Fruit fly (Drosophila melanogaster) whole organism, embryonic: ENCODE measurements around the gene Sec10.

Experiments used
- CG10147 ChIP-seq: fragments of 200-800 bp; sonication (Bioruptor generic); optimal IDR thresholded peaks from 2 replicates; lab custom pipeline; 2019; ENCODE audit warnings: missing biosample characterization, mild to moderate bottlenecking, missing genetic modification characterization, moderate library complexity
- CG1024 ChIP-seq: fragments of 200-800 bp; sonication (Bioruptor generic); IDR thresholded peaks from 2 replicates; pipeline ENCODE4 v1.3.6; 2022; ENCODE audit warnings: missing biosample characterization, missing genetic modification characterization
- CG10431 ChIP-seq: fragments of 200-800 bp; sonication (Bioruptor generic); optimal IDR thresholded peaks from 3 replicates; lab custom pipeline; 2018; ENCODE audit warnings: missing biosample characterization, mild to moderate bottlenecking, missing genetic modification characterization
- CG10959 ChIP-seq: fragments of 200-800 bp; sonication (Bioruptor generic); IDR thresholded peaks from 2 replicates; pipeline ENCODE4 v1.3.6; 2022; ENCODE audit warnings: missing biosample characterization, missing genetic modification characterization
- CG11695 ChIP-seq: fragments of 200-800 bp; sonication (Bioruptor generic); IDR thresholded peaks from 3 replicates; pipeline ENCODE4 v1.3.6; 2022; ENCODE audit warnings: missing biosample characterization, missing genetic modification characterization
- CG12659 ChIP-seq: fragments of 200-800 bp; sonication (Bioruptor generic); optimal IDR thresholded peaks from 3 replicates; lab custom pipeline; 2017; ENCODE audit warnings: mild to moderate bottlenecking, missing biosample characterization, missing genetic modification reagents, missing genetic modification characterization
- CG13123 ChIP-seq: fragments of 200-800 bp; sonication (Bioruptor generic); optimal IDR thresholded peaks from 2 replicates; lab custom pipeline; 2016; ENCODE audit warnings: missing biosample characterization, missing genetic modification characterization
- CG13424 ChIP-seq: fragments of 200-800 bp; sonication (Bioruptor generic); optimal IDR thresholded peaks from 2 replicates; lab custom pipeline; 2019; ENCODE audit warnings: missing biosample characterization, mild to moderate bottlenecking, missing genetic modification characterization, moderate library complexity
- CG1529 ChIP-seq: fragments of 200-800 bp; sonication (Bioruptor generic); optimal IDR thresholded peaks from 3 replicates; lab custom pipeline; 2018; ENCODE audit warnings: missing biosample characterization, missing genetic modification characterization
- CG15514 ChIP-seq: fragments of 200-800 bp; sonication (Bioruptor generic); optimal IDR thresholded peaks from 3 replicates; lab custom pipeline; 2017; ENCODE audit warnings: missing biosample characterization, missing genetic modification characterization, mild to moderate bottlenecking, moderate library complexity, missing genetic modification reagents
- CG15601 ChIP-seq: fragments of 200-800 bp; sonication (Bioruptor generic); optimal IDR thresholded peaks from 3 replicates; lab custom pipeline; 2019; ENCODE audit warnings: missing biosample characterization, mild to moderate bottlenecking, missing genetic modification characterization, moderate library complexity
- CG2875 ChIP-seq: fragments of 200-800 bp; sonication (Bioruptor generic); optimal IDR thresholded peaks from 2 replicates; lab custom pipeline; 2017; ENCODE audit warnings: missing biosample characterization, mild to moderate bottlenecking, missing genetic modification characterization, missing genetic modification reagents
- CG2889 ChIP-seq: fragments of 200-800 bp; sonication (Bioruptor generic); IDR thresholded peaks from 3 replicates; pipeline ENCODE4 v1.3.6; 2022; ENCODE audit warnings: missing biosample characterization, missing genetic modification characterization
- CG34422 ChIP-seq: fragments of 200-800 bp; sonication (Bioruptor generic); IDR thresholded peaks from 3 replicates; pipeline ENCODE4 v1.3.6; 2022; ENCODE audit warnings: missing biosample characterization, missing genetic modification characterization
- CG6654 ChIP-seq: fragments of 200-800 bp; sonication (Bioruptor generic); optimal IDR thresholded peaks from 2 replicates; lab custom pipeline; 2017; ENCODE audit warnings: missing biosample characterization, mild to moderate bottlenecking, missing genetic modification characterization
- CG8089 ChIP-seq: fragments of 200-800 bp; sonication (Bioruptor generic); optimal IDR thresholded peaks from 3 replicates; lab custom pipeline; 2016; ENCODE audit warnings: missing biosample characterization, missing genetic modification characterization
- CG9437 ChIP-seq: fragments of 200-800 bp; sonication (Bioruptor generic); optimal IDR thresholded peaks from 2 replicates; lab custom pipeline; 2018; ENCODE audit warnings: missing biosample characterization, mild to moderate bottlenecking, missing genetic modification characterization
- CG9727 ChIP-seq: fragments of 200-800 bp; sonication (Bioruptor generic); optimal IDR thresholded peaks from 3 replicates; lab custom pipeline; 2017; ENCODE audit warnings: missing biosample characterization, mild to moderate bottlenecking, missing genetic modification characterization
- E2f2 ChIP-seq: fragments of 200-800 bp; sonication (Bioruptor generic); IDR thresholded peaks from 2 replicates; pipeline ENCODE4 v1.3.6; 2022; ENCODE audit warnings: missing biosample characterization, missing genetic modification characterization
- HmgD ChIP-seq: fragments of 200-800 bp; sonication (Bioruptor generic); optimal IDR thresholded peaks from 3 replicates; lab custom pipeline; 2016; ENCODE audit warnings: missing biosample characterization, missing genetic modification characterization
- Lhr ChIP-seq: fragments of 200-800 bp; sonication (Bioruptor generic); optimal IDR thresholded peaks from 3 replicates; lab custom pipeline; 2017; ENCODE audit warnings: mild to moderate bottlenecking, missing biosample characterization, missing genetic modification reagents, missing genetic modification characterization
- Med ChIP-seq: fragments of 200-800 bp; sonication (Bioruptor generic); peaks from one replicate; lab custom pipeline; 2016; ENCODE audit warnings: missing biosample characterization, missing genetic modification characterization, mild to moderate bottlenecking, inconsistent platforms, moderate library complexity
- Mes4 ChIP-seq: fragments of 200-800 bp; sonication (Bioruptor generic); optimal IDR thresholded peaks from 2 replicates; lab custom pipeline; 2016; ENCODE audit warnings: missing biosample characterization, missing genetic modification characterization
- Oli ChIP-seq: fragments of 200-800 bp; sonication (Bioruptor generic); optimal IDR thresholded peaks from 2 replicates; lab custom pipeline; 2018; ENCODE audit warnings: missing biosample characterization, mild to moderate bottlenecking, missing genetic modification characterization, moderate library complexity
- Pdp1 ChIP-seq, 2 experiments: fragments of 200-800 bp; sonication (Bioruptor generic); optimal IDR thresholded peaks; 3 replicates each; lab custom pipeline; 2016; ENCODE audit warnings: missing biosample characterization in 2 of 2, missing genetic modification characterization in 2 of 2, mild to moderate bottlenecking in 1 of 2, moderate library complexity in 1 of 2
- Scr ChIP-seq: fragments of 200-800 bp; sonication (Bioruptor generic); IDR thresholded peaks from 2 replicates; pipeline ENCODE4 v1.3.6; 2022; ENCODE audit warnings: missing biosample characterization, missing genetic modification characterization; ENCODE audit not compliant: partially characterized antibody
- Sry-β ChIP-seq: fragments of 200-800 bp; sonication (Bioruptor generic); optimal IDR thresholded peaks from 2 replicates; lab custom pipeline; 2018; ENCODE audit warnings: missing biosample characterization, mild to moderate bottlenecking, missing genetic modification characterization, moderate library complexity
- Ssrp ChIP-seq: fragments of 200-800 bp; sonication (Bioruptor generic); optimal IDR thresholded peaks from 2 replicates; lab custom pipeline; 2018; ENCODE audit warnings: missing biosample characterization, mild to moderate bottlenecking, missing genetic modification characterization, moderate library complexity
- az2 ChIP-seq: fragments of 200-800 bp; sonication (Bioruptor generic); optimal IDR thresholded peaks from 3 replicates; lab custom pipeline; 2016; ENCODE audit warnings: missing biosample characterization, missing genetic modification characterization
- bowl ChIP-seq: fragments of 200-800 bp; sonication (Bioruptor generic); IDR thresholded peaks from 2 replicates; pipeline ENCODE4 v1.3.6; 2022; ENCODE audit warnings: missing biosample characterization, missing genetic modification characterization
- bsh ChIP-seq, 2 experiments: fragments of 200-800 bp; sonication (Bioruptor generic); optimal IDR thresholded peaks; 2 replicates each; lab custom pipeline; 2017 to 2018; ENCODE audit warnings: mild to moderate bottlenecking in 2 of 2, missing biosample characterization in 2 of 2, missing genetic modification characterization in 2 of 2, moderate library complexity in 1 of 2
- btn ChIP-seq: fragments of 200-800 bp; sonication (Bioruptor generic); optimal IDR thresholded peaks from 2 replicates; lab custom pipeline; 2016; ENCODE audit warnings: missing biosample characterization, missing genetic modification characterization
- chm ChIP-seq: fragments of 200-800 bp; sonication (Bioruptor generic); IDR thresholded peaks from 2 replicates; pipeline ENCODE4 v1.3.6; 2022; ENCODE audit warnings: missing biosample characterization, missing genetic modification characterization
- croc ChIP-seq: fragments of 200-800 bp; sonication (Bioruptor generic); conservative IDR thresholded peaks from 3 replicates; pipeline ENCODE4 v1.3.6; 2022; ENCODE audit warnings: missing biosample characterization, missing genetic modification characterization
- cwo ChIP-seq: fragments of 200-800 bp; sonication (Bioruptor generic); optimal IDR thresholded peaks from 3 replicates; lab custom pipeline; 2017; ENCODE audit warnings: missing biosample characterization, missing genetic modification characterization, mild to moderate bottlenecking, moderate library complexity, missing genetic modification reagents
- ems ChIP-seq: fragments of 200-800 bp; sonication (Bioruptor generic); optimal IDR thresholded peaks from 3 replicates; lab custom pipeline; 2016; ENCODE audit warnings: missing biosample characterization, missing genetic modification characterization
- gce ChIP-seq: fragments of 200-800 bp; sonication (Bioruptor generic); IDR thresholded peaks from 3 replicates; pipeline ENCODE4 v1.3.6; 2022; ENCODE audit warnings: missing biosample characterization, missing genetic modification characterization
- gfzf ChIP-seq: fragments of 200-800 bp; sonication (Bioruptor generic); optimal IDR thresholded peaks from 2 replicates; lab custom pipeline; 2016; ENCODE audit warnings: missing biosample characterization, mild to moderate bottlenecking, missing genetic modification characterization, moderate library complexity
- gsb-n ChIP-seq: fragments of 200-800 bp; sonication (Bioruptor generic); optimal IDR thresholded peaks from 3 replicates; lab custom pipeline; 2018; ENCODE audit warnings: missing biosample characterization, mild to moderate bottlenecking, missing genetic modification characterization
- jigr1 ChIP-seq: fragments of 200-800 bp; sonication (Bioruptor generic); IDR thresholded peaks from 3 replicates; pipeline ENCODE4 v1.3.6; 2022; ENCODE audit warnings: missing biosample characterization, missing genetic modification characterization
- lilli ChIP-seq: fragments of 200-800 bp; sonication (Bioruptor generic); optimal IDR thresholded peaks from 3 replicates; lab custom pipeline; 2016; ENCODE audit warnings: missing biosample characterization, missing genetic modification characterization
- pnt ChIP-seq: fragments of 200-800 bp; sonication (Bioruptor generic); optimal IDR thresholded peaks from 3 replicates; lab custom pipeline; 2016; ENCODE audit warnings: missing biosample characterization, missing genetic modification characterization
- ro ChIP-seq: fragments of 200-800 bp; sonication (Bioruptor generic); IDR thresholded peaks from 2 replicates; pipeline ENCODE4 v1.3.6; 2022; ENCODE audit warnings: missing biosample characterization, missing genetic modification characterization
- sens ChIP-seq: fragments of 200-800 bp; sonication (Bioruptor generic); peaks from one replicate; lab custom pipeline; 2016; ENCODE audit warnings: missing biosample characterization, missing genetic modification characterization
- sens-2 ChIP-seq: fragments of 200-800 bp; sonication (Bioruptor generic); IDR thresholded peaks from 2 replicates; pipeline ENCODE4 v1.3.6; 2022; ENCODE audit warnings: missing biosample characterization, missing genetic modification characterization
- sqz ChIP-seq: fragments of 200-800 bp; sonication (Bioruptor generic); optimal IDR thresholded peaks from 3 replicates; lab custom pipeline; 2018; ENCODE audit warnings: missing biosample characterization, mild to moderate bottlenecking, missing genetic modification characterization
- tgo ChIP-seq: fragments of 200-800 bp; sonication (Bioruptor generic); IDR thresholded peaks from 3 replicates; pipeline ENCODE4 v1.3.6; 2022; ENCODE audit warnings: missing biosample characterization, missing genetic modification characterization
- ttk ChIP-seq: fragments of 200-800 bp; sonication (Bioruptor generic); IDR thresholded peaks from 2 replicates; pipeline ENCODE4 v2.1.2; 2022; ENCODE audit warnings: missing biosample characterization, missing genetic modification characterization
- vfl ChIP-seq: fragments of 200-800 bp; sonication (Bioruptor generic); optimal IDR thresholded peaks from 2 replicates; lab custom pipeline; 2016; ENCODE audit warnings: missing biosample characterization, missing genetic modification characterization
- wor ChIP-seq: fragments of 200-800 bp; sonication (Bioruptor generic); IDR thresholded peaks from 2 replicates; pipeline ENCODE4 v1.3.6; 2022; ENCODE audit warnings: missing biosample characterization, missing genetic modification characterization

Sec10 gene

dm6 chr3R:24163556-24164022 is 29.0 kb downstream of the Sec10 start, which contains the start of gene Apc2 (continued):
- TF ChIP-seq CG1529 (GFP tag; lab: Kevin White, UChicago) (no peak), sens-2 (GFP tag; lab: Robert Waterston, UW) (no peak), sens (GFP tag; lab: Kevin White, UChicago) (peak; percentile 91), CG15601 (tag; lab: Kevin White, UChicago) (peak; percentile 47), CG8089 (GFP tag; lab: Kevin White, UChicago) (no peak), ro (GFP tag; lab: Robert Waterston, UW) (no peak), ems (GFP tag; lab: Kevin White, UChicago) (peak; percentile 19), btn (GFP tag; lab: Kevin White, UChicago) (no peak), gsb-n (tag; lab: Kevin White, UChicago) (peak; percentile 41), jigr1 (GFP tag; lab: Robert Waterston, UW) (peak; percentile 55; the same call in 1 of the 3 replicates), CG10431 (GFP tag; lab: Kevin White, UChicago) (no peak), CG10147 (GFP tag; lab: Kevin White, UChicago) (peak; percentile 46), CG12659 (GFP tag; lab: Kevin White, UChicago) (peak; percentile 64), CG10959 (GFP tag; lab: Robert Waterston, UW) (no peak), vfl (GFP tag; lab: Kevin White, UChicago) (no peak), CG2889 (GFP tag; lab: Robert Waterston, UW) (0 out of 3 replicates have a peak, but pooled peaks have one; percentile 11), Med (GFP tag; lab: Kevin White, UChicago) (peak; percentile 77), tgo (GFP tag; lab: Robert Waterston, UW) (peak; percentile 56; the same call in 1 of the 3 replicates), CG9437 (GFP tag; lab: Kevin White, UChicago) (peak; percentile 98), CG6654 (GFP tag; lab: Kevin White, UChicago) (no peak), wor (GFP tag; lab: Robert Waterston, UW) (0 out of 2 replicates have a peak, but pooled peaks have one; percentile 12), Scr (peak; percentile 74), gfzf (GFP tag; lab: Kevin White, UChicago) (no peak), bsh (GFP tag; optimal IDR thresholded peaks at IDR 0.05; lab: Kevin White, UChicago) (peak in 1 of 2 experiments; percentile 63), CG9727 (peak; percentile 74), croc (GFP tag; lab: Robert Waterston, UW) (no peak), gce (GFP tag; lab: Robert Waterston, UW) (0 out of 3 replicates have a peak, but pooled peaks have one; percentile 8), Mes4 (no peak), lilli (GFP tag; lab: Kevin White, UChicago) (peak; percentile 57), Pdp1 (GFP tag; optimal IDR thresholded peaks at IDR 0.05; lab: Kevin White, UChicago) (peak; percentile 38 to 64), CG15514 (GFP tag; lab: Kevin White, UChicago) (peak; percentile 69), E2f2 (GFP tag; lab: Robert Waterston, UW) (no peak; the same call in 1 of the 2 replicates), CG1024 (GFP tag; lab: Robert Waterston, UW) (no peak), CG34422 (GFP tag; lab: Robert Waterston, UW) (peak; percentile 67; the same call in 2 of the 3 replicates), az2 (GFP tag; lab: Kevin White, UChicago) (peak; percentile 72), bowl (GFP tag; lab: Robert Waterston, UW) (no peak), CG2875 (GFP tag; lab: Kevin White, UChicago) (no peak), CG11695 (GFP tag; lab: Robert Waterston, UW) (no peak), chm (GFP tag; lab: Robert Waterston, UW) (peak; percentile 21; the same call in 1 of the 2 replicates), ttk (GFP tag; lab: Robert Waterston, UW) (peak; percentile 64), Oli (peak; percentile 57), sqz (GFP tag; lab: Kevin White, UChicago) (no peak), HmgD (no peak), CG13123 (GFP tag; lab: Kevin White, UChicago) (no peak), cwo (no peak), Ssrp (peak; percentile 53), Sry-β (GFP tag; lab: Kevin White, UChicago) (peak; percentile 94), CG13424 (tag; lab: Kevin White, UChicago) (peak; percentile 67), pnt (no peak), Lhr (GFP tag; lab: Kevin White, UChicago) (peak; percentile 43)
